Fruit fly (Drosophila melanogaster) whole organism, embryonic: ENCODE measurements around the gene CG4953.

Source experiments
- Atf3 ChIP-seq: fragments of 200-800 bp; sonication (Bioruptor generic); optimal IDR thresholded peaks from 3 replicates; lab custom pipeline; 2016; ENCODE audit warnings: missing biosample characterization, missing genetic modification characterization
- Atf6 ChIP-seq: fragments of 200-800 bp; sonication (Bioruptor generic); IDR thresholded peaks from 2 replicates; pipeline ENCODE4 v1.3.6; 2022; ENCODE audit warnings: missing biosample characterization, missing genetic modification characterization
- Bteb2 ChIP-seq: fragments of 200-800 bp; sonication (Bioruptor generic); optimal IDR thresholded peaks from 2 replicates; lab custom pipeline; 2016; ENCODE audit warnings: missing biosample characterization, missing genetic modification characterization
- CG1024 ChIP-seq: fragments of 200-800 bp; sonication (Bioruptor generic); IDR thresholded peaks from 2 replicates; pipeline ENCODE4 v1.3.6; 2022; ENCODE audit warnings: missing biosample characterization, missing genetic modification characterization
- CG10979 ChIP-seq: fragments of 200-800 bp; sonication (Bioruptor generic); optimal IDR thresholded peaks from 2 replicates; lab custom pipeline; 2018; ENCODE audit warnings: missing biosample characterization, mild to moderate bottlenecking, missing genetic modification characterization, moderate library complexity
- CG12659 ChIP-seq: fragments of 200-800 bp; sonication (Bioruptor generic); optimal IDR thresholded peaks from 3 replicates; lab custom pipeline; 2017; ENCODE audit warnings: mild to moderate bottlenecking, missing biosample characterization, missing genetic modification reagents, missing genetic modification characterization
- CG12769 ChIP-seq: fragments of 200-800 bp; sonication (Bioruptor generic); optimal IDR thresholded peaks from 2 replicates; lab custom pipeline; 2019; ENCODE audit warnings: missing biosample characterization, mild to moderate bottlenecking, missing genetic modification characterization, moderate library complexity
- CG13296 ChIP-seq: fragments of 200-800 bp; sonication (Bioruptor generic); optimal IDR thresholded peaks from 3 replicates; lab custom pipeline; 2018; ENCODE audit warnings: missing biosample characterization, mild to moderate bottlenecking, missing genetic modification characterization
- CG13775 ChIP-seq: fragments of 200-800 bp; sonication (Bioruptor generic); optimal IDR thresholded peaks from 3 replicates; lab custom pipeline; 2017; ENCODE audit warnings: missing biosample characterization, mild to moderate bottlenecking, missing genetic modification characterization
- CG14710 ChIP-seq: fragments of 200-800 bp; sonication (Bioruptor generic); optimal IDR thresholded peaks from 3 replicates; lab custom pipeline; 2019; ENCODE audit warnings: missing biosample characterization, mild to moderate bottlenecking, missing genetic modification characterization, moderate library complexity
- CG16815 ChIP-seq: fragments of 200-800 bp; sonication (Bioruptor generic); optimal IDR thresholded peaks from 3 replicates; lab custom pipeline; 2017; ENCODE audit warnings: missing biosample characterization, mild to moderate bottlenecking, missing genetic modification characterization
- CG16863 ChIP-seq: fragments of 200-800 bp; sonication (Bioruptor generic); optimal IDR thresholded peaks from 3 replicates; lab custom pipeline; 2016; ENCODE audit warnings: missing biosample characterization, missing genetic modification characterization
- CG17385 ChIP-seq: fragments of 200-800 bp; sonication (Bioruptor generic); optimal IDR thresholded peaks from 3 replicates; lab custom pipeline; 2018; ENCODE audit warnings: missing biosample characterization, mild to moderate bottlenecking, missing genetic modification characterization
- CG17912 ChIP-seq: fragments of 200-800 bp; sonication (Bioruptor generic); optimal IDR thresholded peaks from 2 replicates; lab custom pipeline; 2018; ENCODE audit warnings: missing biosample characterization, mild to moderate bottlenecking, missing genetic modification characterization
- CG18262 ChIP-seq: fragments of 200-800 bp; optimal IDR thresholded peaks from 3 replicates; lab custom pipeline; 2019; ENCODE audit warnings: missing biosample characterization, mild to moderate bottlenecking, missing genetic modification characterization, moderate library complexity
- CG2889 ChIP-seq: fragments of 200-800 bp; sonication (Bioruptor generic); IDR thresholded peaks from 3 replicates; pipeline ENCODE4 v1.3.6; 2022; ENCODE audit warnings: missing biosample characterization, missing genetic modification characterization
- CG31441 ChIP-seq: fragments of 200-800 bp; sonication (Bioruptor generic); IDR thresholded peaks from 2 replicates; pipeline ENCODE4 v1.3.6; 2022; ENCODE audit warnings: missing biosample characterization, missing genetic modification characterization
- CG34224 ChIP-seq: fragments of 200-800 bp; sonication (Bioruptor generic); IDR thresholded peaks from 3 replicates; pipeline ENCODE4 v1.3.6; 2022; ENCODE audit warnings: missing biosample characterization, missing genetic modification characterization; ENCODE audit not compliant: partially characterized antibody
- CG34376 ChIP-seq: fragments of 200-800 bp; sonication (Bioruptor generic); optimal IDR thresholded peaks from 2 replicates; lab custom pipeline; 2018; ENCODE audit warnings: missing biosample characterization, mild to moderate bottlenecking, missing genetic modification characterization
- CG4404 ChIP-seq: fragments of 200-800 bp; sonication (Bioruptor generic); IDR thresholded peaks from 2 replicates; pipeline ENCODE4 v1.3.6; 2022; ENCODE audit warnings: missing biosample characterization, missing genetic modification characterization
- CG7556 ChIP-seq: fragments of 200-800 bp; sonication (Bioruptor generic); optimal IDR thresholded peaks from 2 replicates; lab custom pipeline; 2017; ENCODE audit warnings: missing biosample characterization, mild to moderate bottlenecking, missing genetic modification characterization
- CG7928 ChIP-seq: fragments of 200-800 bp; sonication (Bioruptor generic); optimal IDR thresholded peaks from 2 replicates; lab custom pipeline; 2017; ENCODE audit warnings: missing biosample characterization, mild to moderate bottlenecking, missing genetic modification characterization
- CG7963 ChIP-seq: fragments of 200-800 bp; sonication (Bioruptor generic); IDR thresholded peaks from 3 replicates; pipeline ENCODE4 v1.3.6; 2022; ENCODE audit warnings: missing biosample characterization, missing genetic modification characterization; ENCODE audit not compliant: partially characterized antibody
- CG9932 ChIP-seq: fragments of 200-800 bp; sonication (Bioruptor generic); IDR thresholded peaks from 2 replicates; pipeline ENCODE4 v1.3.6; 2022; ENCODE audit warnings: missing biosample characterization, missing genetic modification characterization
- CkIIα-i1 ChIP-seq: fragments of 200-800 bp; sonication (Bioruptor generic); IDR thresholded peaks from 2 replicates; pipeline ENCODE4 v1.3.6; 2022; ENCODE audit warnings: missing biosample characterization, missing genetic modification characterization
- Dad ChIP-seq: fragments of 200-800 bp; sonication (Bioruptor generic); optimal IDR thresholded peaks from 3 replicates; lab custom pipeline; 2016; ENCODE audit warnings: missing biosample characterization, missing genetic modification characterization
- ERR ChIP-seq: fragments of 200-800 bp; sonication (Bioruptor generic); optimal IDR thresholded peaks from 2 replicates; lab custom pipeline; 2016; ENCODE audit warnings: missing biosample characterization, missing genetic modification characterization
- Elba2 ChIP-seq: fragments of 200-800 bp; sonication (Bioruptor generic); optimal IDR thresholded peaks from 3 replicates; lab custom pipeline; 2016; ENCODE audit warnings: missing biosample characterization, missing genetic modification characterization
- Fer2 ChIP-seq: fragments of 200-800 bp; sonication (Bioruptor generic); optimal IDR thresholded peaks from 2 replicates; lab custom pipeline; 2018; ENCODE audit warnings: missing biosample characterization, mild to moderate bottlenecking, missing genetic modification characterization, moderate library complexity
- Hr3 ChIP-seq: fragments of 200-800 bp; sonication (Bioruptor generic); optimal IDR thresholded peaks from 3 replicates; lab custom pipeline; 2016; ENCODE audit warnings: missing biosample characterization, missing genetic modification characterization
- Med ChIP-seq: fragments of 200-800 bp; sonication (Bioruptor generic); peaks from one replicate; lab custom pipeline; 2016; ENCODE audit warnings: missing biosample characterization, missing genetic modification characterization, mild to moderate bottlenecking, inconsistent platforms, moderate library complexity
- Neu2 ChIP-seq: fragments of 200-800 bp; sonication (Bioruptor generic); optimal IDR thresholded peaks from 3 replicates; lab custom pipeline; 2016; ENCODE audit warnings: missing biosample characterization, missing genetic modification characterization, borderline replicate concordance
- NfI ChIP-seq: fragments of 200-800 bp; sonication (Bioruptor generic); optimal IDR thresholded peaks from 3 replicates; lab custom pipeline; 2018; ENCODE audit warnings: missing biosample characterization, mild to moderate bottlenecking, missing genetic modification characterization, moderate library complexity
- Ptx1 ChIP-seq: fragments of 200-800 bp; sonication (Bioruptor generic); IDR thresholded peaks from 2 replicates; pipeline ENCODE4 v1.3.6; 2022; ENCODE audit warnings: missing biosample characterization, missing genetic modification characterization
- Xrp1 ChIP-seq: fragments of 200-800 bp; sonication (Bioruptor generic); IDR thresholded peaks from 2 replicates; pipeline ENCODE4 v1.3.6; 2022; ENCODE audit warnings: missing biosample characterization, missing genetic modification characterization
- al ChIP-seq: fragments of 200-800 bp; sonication (Bioruptor generic); IDR thresholded peaks from 2 replicates; pipeline ENCODE4 v1.3.6; 2022; ENCODE audit warnings: missing biosample characterization, missing genetic modification characterization
- ash1 ChIP-seq: fragments of 200-800 bp; sonication (Bioruptor generic); optimal IDR thresholded peaks from 2 replicates; lab custom pipeline; 2018; ENCODE audit warnings: missing biosample characterization, mild to moderate bottlenecking, missing genetic modification characterization
- cg ChIP-seq: fragments of 200-800 bp; sonication (Bioruptor generic); optimal IDR thresholded peaks from 3 replicates; lab custom pipeline; 2019; ENCODE audit warnings: missing biosample characterization, mild to moderate bottlenecking, missing genetic modification characterization, moderate library complexity
- crc ChIP-seq: fragments of 200-800 bp; sonication (Bioruptor generic); optimal IDR thresholded peaks from 2 replicates; lab custom pipeline; 2016; ENCODE audit warnings: missing biosample characterization, missing genetic modification characterization
- crol ChIP-seq: fragments of 200-800 bp; sonication (Bioruptor generic); IDR thresholded peaks from 2 replicates; pipeline ENCODE4 v1.3.6; 2022; ENCODE audit warnings: missing biosample characterization, missing genetic modification characterization
- dan ChIP-seq: fragments of 200-800 bp; sonication (Bioruptor generic); IDR thresholded peaks from 2 replicates; pipeline ENCODE4 v1.3.6; 2022; ENCODE audit warnings: missing biosample characterization, missing genetic modification characterization
- emc ChIP-seq: fragments of 200-800 bp; sonication (Bioruptor generic); optimal IDR thresholded peaks from 2 replicates; lab custom pipeline; 2016; ENCODE audit warnings: missing biosample characterization, missing genetic modification characterization
- eyg ChIP-seq: fragments of 200-800 bp; sonication (Bioruptor generic); optimal IDR thresholded peaks from 3 replicates; lab custom pipeline; 2016; ENCODE audit warnings: missing biosample characterization, missing genetic modification characterization
- jing ChIP-seq: fragments of 200-800 bp; sonication (Bioruptor generic); optimal IDR thresholded peaks from 2 replicates; lab custom pipeline; 2018; ENCODE audit warnings: missing biosample characterization, mild to moderate bottlenecking, missing genetic modification characterization
- lmd ChIP-seq: fragments of 200-800 bp; sonication (Bioruptor generic); IDR thresholded peaks from 2 replicates; pipeline ENCODE4 v1.3.6; 2022; ENCODE audit warnings: missing biosample characterization, missing genetic modification characterization
- nerfin-1 ChIP-seq: fragments of 200-800 bp; sonication (Bioruptor generic); optimal IDR thresholded peaks from 3 replicates; lab custom pipeline; 2019; ENCODE audit warnings: missing biosample characterization, mild to moderate bottlenecking, missing genetic modification characterization, moderate library complexity
- nmo ChIP-seq: fragments of 200-800 bp; sonication (Bioruptor generic); optimal IDR thresholded peaks from 2 replicates; lab custom pipeline; 2018; ENCODE audit warnings: missing biosample characterization, mild to moderate bottlenecking, missing genetic modification characterization, moderate library complexity
- odd ChIP-seq: fragments of 200-800 bp; sonication (Bioruptor generic); optimal IDR thresholded peaks from 2 replicates; lab custom pipeline; 2017; ENCODE audit warnings: missing biosample characterization, mild to moderate bottlenecking, missing genetic modification characterization
- rib ChIP-seq: fragments of 200-800 bp; sonication (Bioruptor generic); IDR thresholded peaks from 2 replicates; pipeline ENCODE4 v1.3.6; 2022; ENCODE audit warnings: missing biosample characterization, missing genetic modification characterization
- ro ChIP-seq: fragments of 200-800 bp; sonication (Bioruptor generic); IDR thresholded peaks from 2 replicates; pipeline ENCODE4 v1.3.6; 2022; ENCODE audit warnings: missing biosample characterization, missing genetic modification characterization
- sug ChIP-seq: fragments of 200-800 bp; optimal IDR thresholded peaks from 2 replicates; lab custom pipeline; 2019; ENCODE audit warnings: missing biosample characterization, mild to moderate bottlenecking, missing genetic modification characterization, moderate library complexity
- unc-4 ChIP-seq: fragments of 200-800 bp; sonication (Bioruptor generic); IDR thresholded peaks from 2 replicates; pipeline ENCODE4 v1.3.6; 2022; ENCODE audit warnings: missing biosample characterization, missing genetic modification characterization; ENCODE audit not compliant: partially characterized antibody

CG4953 gene

DNA sequence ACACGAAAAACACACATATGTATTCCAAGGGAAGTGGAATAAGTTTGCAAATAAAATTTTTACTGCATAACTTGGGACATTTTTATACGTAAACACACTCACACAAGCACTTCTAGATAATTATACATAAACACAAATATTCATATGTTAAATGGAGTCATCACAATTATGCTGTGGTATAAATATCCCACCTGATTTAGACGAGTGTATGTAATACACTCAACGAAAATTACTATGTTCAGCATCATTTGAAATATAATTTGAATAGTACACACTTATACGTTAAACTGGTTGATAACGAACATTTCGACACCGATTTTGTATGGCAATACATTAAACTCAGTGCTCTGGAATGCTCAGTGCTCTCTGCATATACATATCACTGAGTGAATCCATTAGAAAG is 35.4 kb upstream of the CG4953 start (continued):
- no peak for TF ChIP-seq CG31441 (GFP tag; lab: Robert Waterston, UW)
- TF ChIP-seq CG9932 (GFP tag; lab: Robert Waterston, UW), result no peak
- TF ChIP-seq odd (GFP tag; lab: Kevin White, UChicago), result no peak
- peak; percentile 81 for TF ChIP-seq Med (GFP tag; lab: Kevin White, UChicago)
- no peak for TF ChIP-seq CG2889 (GFP tag; lab: Robert Waterston, UW)
- no peak for TF ChIP-seq nmo (GFP tag; lab: Kevin White, UChicago)
- no peak for TF ChIP-seq CG16815 (GFP tag; lab: Kevin White, UChicago)
- TF ChIP-seq rib, result 0 out of 2 replicates have a peak, but pooled peaks have one; percentile 58
- TF ChIP-seq CkIIα-i1 (GFP tag; lab: Robert Waterston, UW), result no peak
- TF ChIP-seq ash1 (GFP tag; lab: Kevin White, UChicago), result no peak
- TF ChIP-seq dan (GFP tag; lab: Robert Waterston, UW), result no peak
- no peak for TF ChIP-seq unc-4 (GFP tag; lab: Robert Waterston, UW)
- no peak for TF ChIP-seq Dad (GFP tag; lab: Kevin White, UChicago)
- no peak for TF ChIP-seq Bteb2 (GFP tag; lab: Kevin White, UChicago)
- TF ChIP-seq CG7928 (GFP tag; lab: Kevin White, UChicago), result no peak
- TF ChIP-seq crol (GFP tag; lab: Robert Waterston, UW), result no peak
- TF ChIP-seq jing (GFP tag; lab: Kevin White, UChicago), result no peak
- no peak for TF ChIP-seq Fer2
- peak; percentile 60 for TF ChIP-seq nerfin-1
- TF ChIP-seq CG7963, result no peak
- no peak for TF ChIP-seq CG16863 (GFP tag; lab: Kevin White, UChicago)
- TF ChIP-seq crc (GFP tag; lab: Kevin White, UChicago), result no peak
- no peak for TF ChIP-seq CG13775 (GFP tag; lab: Kevin White, UChicago)
- no peak for TF ChIP-seq NfI (GFP tag; lab: Kevin White, UChicago)
- TF ChIP-seq lmd, result no peak
- TF ChIP-seq CG1024 (GFP tag; lab: Robert Waterston, UW), result no peak
- no peak for TF ChIP-seq Hr3
- peak; percentile 83 for TF ChIP-seq cg (GFP tag; lab: Kevin White, UChicago)
- no peak for TF ChIP-seq CG14710 (tag; lab: Kevin White, UChicago)
- TF ChIP-seq CG17385 (GFP tag; lab: Kevin White, UChicago), result peak; percentile 19
- no peak for TF ChIP-seq Atf6 (GFP tag; lab: Robert Waterston, UW)
- TF ChIP-seq ro (GFP tag; lab: Robert Waterston, UW), result no peak
- peak; percentile 25 for TF ChIP-seq CG12769 (tag; lab: Kevin White, UChicago)
- TF ChIP-seq CG13296 (GFP tag; lab: Kevin White, UChicago), result no peak
- TF ChIP-seq Ptx1 (GFP tag; lab: Robert Waterston, UW), result no peak
- no peak for TF ChIP-seq emc (GFP tag; lab: Kevin White, UChicago)
- TF ChIP-seq CG17912 (GFP tag; lab: Kevin White, UChicago), result no peak
- no peak for TF ChIP-seq Xrp1
- peak; percentile 2 for TF ChIP-seq Atf3 (GFP tag; lab: Kevin White, UChicago)
- TF ChIP-seq CG10979 (tag; lab: Kevin White, UChicago), result no peak
- TF ChIP-seq CG4404, result no peak
- peak; percentile 9 for TF ChIP-seq CG7556 (GFP tag; lab: Kevin White, UChicago)
- TF ChIP-seq al (GFP tag; lab: Robert Waterston, UW), result no peak
- no peak for TF ChIP-seq eyg (GFP tag; lab: Kevin White, UChicago)
- no peak for TF ChIP-seq Neu2
- no peak for TF ChIP-seq Elba2 (GFP tag; lab: Kevin White, UChicago)
- peak; percentile 11 for TF ChIP-seq CG18262 (tag; lab: Kevin White, UChicago)
- no peak for TF ChIP-seq CG34376
- no peak for TF ChIP-seq ERR (GFP tag; lab: Kevin White, UChicago)
- peak; percentile 25 for TF ChIP-seq CG12659 (GFP tag; lab: Kevin White, UChicago)
- TF ChIP-seq CG34224 (GFP tag; lab: Robert Waterston, UW), result no peak
- no peak for TF ChIP-seq sug
